Fruit fly (Drosophila melanogaster): ENCODE data around the gene Elp1.

Gene Elp1

DNA sequence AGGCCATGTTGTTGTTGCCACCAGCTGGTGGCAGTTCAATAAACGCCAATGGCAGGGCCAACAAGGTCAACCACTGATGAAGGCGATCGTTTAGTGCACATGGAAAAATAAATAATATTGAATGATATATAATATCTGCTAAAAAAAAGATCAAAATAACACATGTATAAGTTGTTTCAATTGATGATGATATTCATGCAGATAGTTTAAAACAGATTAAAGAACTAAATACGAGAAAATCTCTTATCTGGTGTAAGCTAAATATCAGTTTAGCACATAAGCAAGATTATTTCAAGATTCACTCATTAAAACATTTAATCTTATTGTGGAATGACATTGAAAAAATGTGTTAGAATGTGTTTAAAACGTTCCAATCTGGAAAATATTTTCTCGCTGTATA lies 12.7 kb downstream of the Elp1 start (continued):
- no peak for TF ChIP-seq Optix (GFP tag; IDR thresholded peaks at IDR 0.05)
- TF ChIP-seq bigmax (GFP tag; optimal IDR thresholded peaks at IDR 0.05), result no peak
- no peak for TF ChIP-seq CG9609 (GFP tag; optimal IDR thresholded peaks at IDR 0.05)
- TF ChIP-seq HmgZ (tag; optimal IDR thresholded peaks at IDR 0.05), result no peak
- TF ChIP-seq ewg (GFP tag; optimal IDR thresholded peaks at IDR 0.05), result peak; percentile 6
- no peak for TF ChIP-seq HLH4C (GFP tag; IDR thresholded peaks at IDR 0.05; ENCODE audit: partially characterized antibody)
- no peak for TF ChIP-seq nau (GFP tag; optimal IDR thresholded peaks at IDR 0.05)
- no peak for TF ChIP-seq CG13775 (GFP tag; optimal IDR thresholded peaks at IDR 0.05)
- no peak for TF ChIP-seq ase (GFP tag; IDR thresholded peaks at IDR 0.05)
- no peak for TF ChIP-seq oc (tag; optimal IDR thresholded peaks at IDR 0.05)
- TF ChIP-seq Hmr (GFP tag; optimal IDR thresholded peaks at IDR 0.05), result peak; percentile 36
- no peak for TF ChIP-seq Stat92E (GFP tag; optimal IDR thresholded peaks at IDR 0.05)
- TF ChIP-seq wdn (GFP tag; IDR thresholded peaks at IDR 0.05), result no peak
- TF ChIP-seq CG5180 (GFP tag; optimal IDR thresholded peaks at IDR 0.05), result peak; percentile 13
- TF ChIP-seq CG6765 (GFP tag; optimal IDR thresholded peaks at IDR 0.05), result no peak
- TF ChIP-seq NC2α (GFP tag; optimal IDR thresholded peaks at IDR 0.05), result no peak
- no peak for TF ChIP-seq pros (GFP tag; optimal IDR thresholded peaks at IDR 0.05)
- no peak for TF ChIP-seq Dek (tag; optimal IDR thresholded peaks at IDR 0.05)
- TF ChIP-seq Dad (GFP tag; optimal IDR thresholded peaks at IDR 0.05), result no peak
- TF ChIP-seq salm (tag; optimal IDR thresholded peaks at IDR 0.05), result peak; percentile 44
- TF ChIP-seq chn (GFP tag; optimal IDR thresholded peaks at IDR 0.05), result no peak
- no peak for TF ChIP-seq CG7928 (GFP tag; optimal IDR thresholded peaks at IDR 0.05)
- no peak for TF ChIP-seq CG6654 (GFP tag; optimal IDR thresholded peaks at IDR 0.05)
- TF ChIP-seq her (GFP tag; optimal IDR thresholded peaks at IDR 0.05), result no peak
- no peak for TF ChIP-seq Gug (GFP tag; IDR thresholded peaks at IDR 0.05)
- no peak for TF ChIP-seq fd64A (GFP tag; optimal IDR thresholded peaks at IDR 0.05)
- no peak for TF ChIP-seq Fer2 (tag; optimal IDR thresholded peaks at IDR 0.05)
- no peak for TF ChIP-seq CG8478 (optimal IDR thresholded peaks at IDR 0.05)
- TF ChIP-seq CG8290 (GFP tag; optimal IDR thresholded peaks at IDR 0.05), result no peak
- peak in 1 of 2 experiments; percentile 9 for TF ChIP-seq CG8290 (tag; optimal IDR thresholded peaks at IDR 0.05)
- no peak for TF ChIP-seq CG32767 (GFP tag; IDR thresholded peaks at IDR 0.05)
- TF ChIP-seq HHEX (GFP tag; optimal IDR thresholded peaks at IDR 0.05), result no peak
- TF ChIP-seq CG16779 (GFP tag; IDR thresholded peaks at IDR 0.05), result no peak
- no peak for TF ChIP-seq CG11696 (GFP tag; IDR thresholded peaks at IDR 0.05)
- no peak for TF ChIP-seq Doc3 (GFP tag; IDR thresholded peaks at IDR 0.05; ENCODE audit: partially characterized antibody)
- no peak for TF ChIP-seq Lim3 (GFP tag; IDR thresholded peaks at IDR 0.05)
- no peak for TF ChIP-seq Dip2 (GFP tag; IDR thresholded peaks at IDR 0.05)
- no peak for TF ChIP-seq D19B (GFP tag; optimal IDR thresholded peaks at IDR 0.05)
- no peak for TF ChIP-seq NFAT (GFP tag; IDR thresholded peaks at IDR 0.05)
- TF ChIP-seq CG7786 (GFP tag; optimal IDR thresholded peaks at IDR 0.05), result no peak
- TF ChIP-seq CG31388 (GFP tag; optimal IDR thresholded peaks at IDR 0.05), result no peak
- peak; percentile 62 for TF ChIP-seq CG17359 (tag; optimal IDR thresholded peaks at IDR 0.05)
- TF ChIP-seq pnt (GFP tag; optimal IDR thresholded peaks at IDR 0.05), result no peak
- TF ChIP-seq Rfx (GFP tag; IDR thresholded peaks at IDR 0.05), result no peak
- peak; percentile 20 for TF ChIP-seq Hsf (GFP tag; optimal IDR thresholded peaks at IDR 0.05)
- TF ChIP-seq CG7839 (tag; optimal IDR thresholded peaks at IDR 0.05), result peak; percentile 65
- no peak for TF ChIP-seq NK7.1 (GFP tag; optimal IDR thresholded peaks at IDR 0.05)
- TF ChIP-seq CG6254 (GFP tag; optimal IDR thresholded peaks at IDR 0.05), result no peak
- no peak for TF ChIP-seq eyg (GFP tag; optimal IDR thresholded peaks at IDR 0.05)
- no peak for TF ChIP-seq Atf-2 (GFP tag; optimal IDR thresholded peaks at IDR 0.05)
- TF ChIP-seq gcm2 (GFP tag; optimal IDR thresholded peaks at IDR 0.05), result no peak
- no peak for TF ChIP-seq GATAe (GFP tag; conservative IDR thresholded peaks at IDR 0.05)
- TF ChIP-seq Neu2 (GFP tag; optimal IDR thresholded peaks at IDR 0.05; ENCODE audit: borderline replicate concordance), result no peak
